Worm (Caenorhabditis elegans): ENCODE results near the gene K10D11.3.

Gene K10D11.3

ce11 chrIV:13028746-13029673 is 43.1 kb upstream of the K10D11.3 start (continued):
- TF ChIP-seq dpff-1 (tag; optimal IDR thresholded peaks at IDR 0.05), result no peak
- no peak for TF ChIP-seq nhr-90 (tag; optimal IDR thresholded peaks at IDR 0.05)
- no peak for TF ChIP-seq lin-26 (GFP tag; IDR thresholded peaks at IDR 0.05)
- TF ChIP-seq zim-3 (tag; optimal IDR thresholded peaks at IDR 0.05), result no peak
- TF ChIP-seq Y53F4B.3 (GFP tag; IDR thresholded peaks at IDR 0.05), result no peak
- no peak for TF ChIP-seq C06A6.2 (GFP tag; conservative IDR thresholded peaks at IDR 0.05)
- TF ChIP-seq Y56A3A.18 (GFP tag; IDR thresholded peaks at IDR 0.05), result no peak
- TF ChIP-seq die-1 (tag; optimal IDR thresholded peaks at IDR 0.05), result no peak
- no peak for TF ChIP-seq F52B5.7 (tag; optimal IDR thresholded peaks at IDR 0.05)
- TF ChIP-seq nfya-2 (GFP tag; IDR thresholded peaks at IDR 0.05), result no peak
- TF ChIP-seq madf-6 (GFP tag; IDR thresholded peaks at IDR 0.05), result peak; percentile 89
- TF ChIP-seq attf-5 (GFP tag; optimal IDR thresholded peaks at IDR 0.05), result no peak
- TF ChIP-seq lsy-27 (tag; optimal IDR thresholded peaks at IDR 0.05; ENCODE audit: borderline replicate concordance, insufficient read depth), result no peak
- TF ChIP-seq ZK185.1 (tag; optimal IDR thresholded peaks at IDR 0.05; ENCODE audit: poor library complexity, severe bottlenecking), result no peak
- TF ChIP-seq sptf-2 (GFP tag; optimal IDR thresholded peaks at IDR 0.05), result no peak
- TF ChIP-seq xnd-1 (tag; optimal IDR thresholded peaks at IDR 0.05), result peak; percentile 66
- TF ChIP-seq snpc-4 (GFP tag; optimal IDR thresholded peaks at IDR 0.05), result peak; percentile 14
- TF ChIP-seq snpc-4 (tag; optimal IDR thresholded peaks at IDR 0.05), result peak in 1 of 4 experiments; percentile 36
- no peak for TF ChIP-seq nhr-27 (tag; optimal IDR thresholded peaks at IDR 0.05)
- TF ChIP-seq snpc-1.1 (tag; optimal IDR thresholded peaks at IDR 0.05; ENCODE audit: insufficient read depth), result no peak
- no peak for TF ChIP-seq nfya-1 (tag; optimal IDR thresholded peaks at IDR 0.05; ENCODE audit: borderline replicate concordance, insufficient read depth)
- no peak for TF ChIP-seq madf-10 (tag; optimal IDR thresholded peaks at IDR 0.05)
- TF ChIP-seq tbx-9 (tag; optimal IDR thresholded peaks at IDR 0.05; ENCODE audit: borderline replicate concordance), result no peak
- TF ChIP-seq tlf-1 (GFP tag; optimal IDR thresholded peaks at IDR 0.05), result no peak
- no peak for TF ChIP-seq K12H6.12 (tag; optimal IDR thresholded peaks at IDR 0.05)
- 0 out of 2 replicates have a peak, but pooled peaks have one; percentile 24 for TF ChIP-seq pbrm-1 (GFP tag; IDR thresholded peaks at IDR 0.05)
- TF ChIP-seq attf-6 (GFP tag; IDR thresholded peaks at IDR 0.05), result no peak
- TF ChIP-seq cebp-1 (GFP tag; IDR thresholded peaks at IDR 0.05), result no peak
- peak; percentile 20 for TF ChIP-seq cebp-1 (tag; optimal IDR thresholded peaks at IDR 0.05)
- no peak for TF ChIP-seq ztf-3 (GFP tag; optimal IDR thresholded peaks at IDR 0.05)
- TF ChIP-seq rcor-1 (GFP tag; IDR thresholded peaks at IDR 0.05), result peak; percentile 28; the same call in 1 of the 2 replicates
- peak; percentile 76 for TF ChIP-seq ceh-91 (GFP tag; IDR thresholded peaks at IDR 0.05)
- no peak for TF ChIP-seq mel-28 (tag; optimal IDR thresholded peaks at IDR 0.05; ENCODE audit: borderline replicate concordance)
- TF ChIP-seq ztf-6 (GFP tag; IDR thresholded peaks at IDR 0.05), result no peak
- no peak for TF ChIP-seq aptf-3 (GFP tag; IDR thresholded peaks at IDR 0.05)
- TF ChIP-seq madf-3 (GFP tag; IDR thresholded peaks at IDR 0.05), result no peak
- TF ChIP-seq somi-1 (GFP tag; optimal IDR thresholded peaks at IDR 0.05), result no peak
- TF ChIP-seq C17E4.6 (GFP tag; IDR thresholded peaks at IDR 0.05), result no peak
- TF ChIP-seq egl-44 (GFP tag; IDR thresholded peaks at IDR 0.05), result no peak
- TF ChIP-seq mxl-1 (tag; optimal IDR thresholded peaks at IDR 0.05), result no peak
- no peak for TF ChIP-seq zfh-2 (GFP tag; conservative IDR thresholded peaks at IDR 0.05)
- no peak for TF ChIP-seq atf-7 (tag; optimal IDR thresholded peaks at IDR 0.05)
- no peak for TF ChIP-seq B0336.3 (GFP tag; IDR thresholded peaks at IDR 0.05)
- no peak for TF ChIP-seq him-1 (tag; optimal IDR thresholded peaks at IDR 0.05)
- peak; percentile 63 for TF ChIP-seq F33H1.4 (GFP tag; IDR thresholded peaks at IDR 0.05)
- TF ChIP-seq mes-4 (tag; optimal IDR thresholded peaks at IDR 0.05), result no peak
- no peak for TF ChIP-seq ccch-3 (GFP tag; optimal IDR thresholded peaks at IDR 0.05)
